Fruit fly (Drosophila melanogaster) whole organism, embryonic: ENCODE results near the gene Pgant35A.

Source experiments
- Abd-B ChIP-seq: fragments of 200-800 bp; sonication (Bioruptor generic); optimal IDR thresholded peaks from 2 replicates; lab custom pipeline; 2018; ENCODE audit warnings: missing biosample characterization, mild to moderate bottlenecking, missing genetic modification characterization, moderate library complexity
- Atf-2 ChIP-seq: fragments of 200-800 bp; sonication (Bioruptor generic); optimal IDR thresholded peaks from 2 replicates; lab custom pipeline; 2016; ENCODE audit warnings: missing biosample characterization, missing genetic modification characterization
- CG11398 ChIP-seq: fragments of 200-800 bp; sonication (Bioruptor generic); optimal IDR thresholded peaks from 2 replicates; lab custom pipeline; 2016; ENCODE audit warnings: missing biosample characterization, missing genetic modification characterization
- CG13123 ChIP-seq: fragments of 200-800 bp; sonication (Bioruptor generic); optimal IDR thresholded peaks from 2 replicates; lab custom pipeline; 2016; ENCODE audit warnings: missing biosample characterization, missing genetic modification characterization
- CG13424 ChIP-seq: fragments of 200-800 bp; sonication (Bioruptor generic); optimal IDR thresholded peaks from 2 replicates; lab custom pipeline; 2019; ENCODE audit warnings: missing biosample characterization, mild to moderate bottlenecking, missing genetic modification characterization, moderate library complexity
- CG14050 ChIP-seq: fragments of 200-800 bp; sonication (Bioruptor generic); IDR thresholded peaks from 3 replicates; pipeline ENCODE4 v1.3.6; 2022; ENCODE audit warnings: missing biosample characterization, missing genetic modification characterization
- CG16863 ChIP-seq: fragments of 200-800 bp; sonication (Bioruptor generic); optimal IDR thresholded peaks from 3 replicates; lab custom pipeline; 2016; ENCODE audit warnings: missing biosample characterization, missing genetic modification characterization
- CG1792 ChIP-seq: fragments of 200-800 bp; sonication (Bioruptor generic); optimal IDR thresholded peaks from 2 replicates; lab custom pipeline; 2016; ENCODE audit warnings: missing biosample characterization, missing genetic modification characterization
- CG31224 ChIP-seq: fragments of 200-800 bp; sonication (Bioruptor generic); IDR thresholded peaks from 2 replicates; pipeline ENCODE4 v1.3.6; 2022; ENCODE audit warnings: missing biosample characterization, missing genetic modification characterization
- CG3163 ChIP-seq: fragments of 200-800 bp; sonication (Bioruptor generic); optimal IDR thresholded peaks from 3 replicates; lab custom pipeline; 2016; ENCODE audit warnings: missing biosample characterization, missing genetic modification characterization
- CG3407 ChIP-seq: fragments of 200-800 bp; sonication (Bioruptor generic); optimal IDR thresholded peaks from 2 replicates; lab custom pipeline; 2018; ENCODE audit warnings: missing biosample characterization, mild to moderate bottlenecking, missing genetic modification characterization
- CG6791 ChIP-seq: fragments of 200-800 bp; sonication (Bioruptor generic); IDR thresholded peaks from 3 replicates; pipeline ENCODE4 v1.3.6; 2022; ENCODE audit warnings: missing biosample characterization, missing genetic modification characterization; ENCODE audit not compliant: partially characterized antibody
- CG6813 ChIP-seq: fragments of 200-800 bp; sonication (Bioruptor generic); optimal IDR thresholded peaks from 2 replicates; lab custom pipeline; 2017; ENCODE audit warnings: missing biosample characterization, missing genetic modification characterization, mild to moderate bottlenecking, moderate library complexity, missing genetic modification reagents
- CG6854 ChIP-seq: fragments of 200-800 bp; sonication (Bioruptor generic); optimal IDR thresholded peaks from 3 replicates; lab custom pipeline; 2017; ENCODE audit warnings: missing biosample characterization, mild to moderate bottlenecking, missing genetic modification characterization
- CG7963 ChIP-seq: fragments of 200-800 bp; sonication (Bioruptor generic); IDR thresholded peaks from 3 replicates; pipeline ENCODE4 v1.3.6; 2022; ENCODE audit warnings: missing biosample characterization, missing genetic modification characterization; ENCODE audit not compliant: partially characterized antibody
- CG8478 ChIP-seq: fragments of >200 bp; optimal IDR thresholded peaks from 2 replicates; lab custom pipeline; 2018
- CG9932 ChIP-seq: fragments of 200-800 bp; sonication (Bioruptor generic); IDR thresholded peaks from 2 replicates; pipeline ENCODE4 v1.3.6; 2022; ENCODE audit warnings: missing biosample characterization, missing genetic modification characterization
- Camta ChIP-seq: fragments of 200-800 bp; sonication (Bioruptor generic); optimal IDR thresholded peaks from 2 replicates; lab custom pipeline; 2016; ENCODE audit warnings: missing biosample characterization, missing genetic modification characterization
- D19A ChIP-seq: fragments of 200-800 bp; optimal IDR thresholded peaks from 3 replicates; lab custom pipeline; 2019; ENCODE audit warnings: missing biosample characterization, mild to moderate bottlenecking, missing genetic modification characterization, moderate library complexity
- D19B ChIP-seq: fragments of 200-800 bp; sonication (Bioruptor generic); optimal IDR thresholded peaks from 2 replicates; lab custom pipeline; 2017; ENCODE audit warnings: missing biosample characterization, mild to moderate bottlenecking, missing genetic modification characterization
- Dip3 ChIP-seq: fragments of 200-800 bp; sonication (Bioruptor generic); optimal IDR thresholded peaks from 3 replicates; lab custom pipeline; 2016; ENCODE audit warnings: missing biosample characterization, missing genetic modification characterization
- Eip74EF ChIP-seq, 2 experiments: fragments of 200-800 bp in 1 of 2; fragments of >200 bp in 1 of 2; sonication (Bioruptor generic) in 1 of 2; optimal IDR thresholded peaks; 2 replicates each; lab custom pipeline; 2017 to 2019; ENCODE audit warnings: missing biosample characterization in 2 of 2, missing genetic modification characterization in 2 of 2, mild to moderate bottlenecking in 1 of 2, moderate library complexity in 1 of 2
- Gug ChIP-seq: fragments of 200-800 bp; sonication (Bioruptor generic); IDR thresholded peaks from 4 replicates; pipeline ENCODE4 v1.3.6; 2022; ENCODE audit warnings: missing biosample characterization, missing genetic modification characterization
- HLHmδ ChIP-seq: fragments of 200-800 bp; sonication (Bioruptor generic); optimal IDR thresholded peaks from 2 replicates; lab custom pipeline; 2018; ENCODE audit warnings: missing biosample characterization, mild to moderate bottlenecking, missing genetic modification characterization, moderate library complexity
- Hr51 ChIP-seq, 2 experiments: fragments of 200-800 bp; sonication (Bioruptor generic); optimal IDR thresholded peaks; 2 replicates in 1 of 2; 3 replicates in 1 of 2; lab custom pipeline; 2016 to 2018; ENCODE audit warnings: missing biosample characterization in 2 of 2, missing genetic modification characterization in 2 of 2, mild to moderate bottlenecking in 1 of 2, moderate library complexity in 1 of 2
- Lim3 ChIP-seq: fragments of 200-800 bp; sonication (Bioruptor generic); IDR thresholded peaks from 2 replicates; pipeline ENCODE4 v1.3.6; 2022; ENCODE audit warnings: missing biosample characterization, missing genetic modification characterization
- Mad ChIP-seq: fragments of 200-800 bp; sonication (Bioruptor generic); optimal IDR thresholded peaks from 2 replicates; lab custom pipeline; 2016; ENCODE audit warnings: missing biosample characterization, missing genetic modification characterization
- Nf-YC ChIP-seq: fragments of 200-800 bp; optimal IDR thresholded peaks from 3 replicates; lab custom pipeline; 2019; ENCODE audit warnings: missing biosample characterization, mild to moderate bottlenecking, missing genetic modification characterization, moderate library complexity
- Rx ChIP-seq: fragments of 200-800 bp; sonication (Bioruptor generic); IDR thresholded peaks from 2 replicates; pipeline ENCODE4 v1.3.6; 2022; ENCODE audit warnings: missing biosample characterization, missing genetic modification characterization
- Scr ChIP-seq: fragments of 200-800 bp; sonication (Bioruptor generic); IDR thresholded peaks from 2 replicates; pipeline ENCODE4 v1.3.6; 2022; ENCODE audit warnings: missing biosample characterization, missing genetic modification characterization; ENCODE audit not compliant: partially characterized antibody
- Sry-β ChIP-seq: fragments of 200-800 bp; sonication (Bioruptor generic); optimal IDR thresholded peaks from 2 replicates; lab custom pipeline; 2018; ENCODE audit warnings: missing biosample characterization, mild to moderate bottlenecking, missing genetic modification characterization, moderate library complexity
- Usf ChIP-seq: fragments of 200-800 bp; sonication (Bioruptor generic); optimal IDR thresholded peaks from 2 replicates; lab custom pipeline; 2017; ENCODE audit warnings: missing genotype, missing biosample characterization, missing genetic modification characterization
- Vsx1 ChIP-seq: fragments of 200-800 bp; sonication (Bioruptor generic); optimal IDR thresholded peaks from 2 replicates; lab custom pipeline; 2017; ENCODE audit warnings: missing biosample characterization, mild to moderate bottlenecking, missing genetic modification characterization, missing genetic modification reagents
- corto ChIP-seq: fragments of 200-800 bp; sonication (Bioruptor generic); optimal IDR thresholded peaks from 2 replicates; lab custom pipeline; 2016; ENCODE audit warnings: missing biosample characterization, mild to moderate bottlenecking, missing genetic modification characterization, moderate library complexity
- crol ChIP-seq: fragments of 200-800 bp; sonication (Bioruptor generic); IDR thresholded peaks from 2 replicates; pipeline ENCODE4 v1.3.6; 2022; ENCODE audit warnings: missing biosample characterization, missing genetic modification characterization
- cwo ChIP-seq: fragments of 200-800 bp; sonication (Bioruptor generic); optimal IDR thresholded peaks from 3 replicates; lab custom pipeline; 2017; ENCODE audit warnings: missing biosample characterization, missing genetic modification characterization, mild to moderate bottlenecking, moderate library complexity, missing genetic modification reagents
- gcm ChIP-seq: fragments of 200-800 bp; sonication (Bioruptor generic); optimal IDR thresholded peaks from 2 replicates; lab custom pipeline; 2019; ENCODE audit warnings: missing biosample characterization, mild to moderate bottlenecking, missing genetic modification characterization, moderate library complexity
- gem ChIP-seq: fragments of 200-800 bp; sonication (Bioruptor generic); optimal IDR thresholded peaks from 2 replicates; lab custom pipeline; 2019; ENCODE audit warnings: missing biosample characterization, mild to moderate bottlenecking, missing genetic modification characterization, moderate library complexity
- gsb ChIP-seq: fragments of 200-800 bp; sonication (Bioruptor generic); IDR thresholded peaks from 2 replicates; pipeline ENCODE4 v1.3.6; 2022; ENCODE audit warnings: missing biosample characterization, missing genetic modification characterization
- hkb ChIP-seq, 2 experiments: fragments of 200-800 bp in 1 of 2; fragments of >200 bp in 1 of 2; sonication (Bioruptor generic) in 1 of 2; IDR thresholded peaks in 1 of 2; optimal IDR thresholded peaks in 1 of 2; 2 replicates each; pipeline versions ENCODE4 v1.3.6 to Lab custom; 2017 to 2022; ENCODE audit warnings: missing biosample characterization in 1 of 2, missing genetic modification characterization in 1 of 2
- jing ChIP-seq: fragments of 200-800 bp; sonication (Bioruptor generic); optimal IDR thresholded peaks from 2 replicates; lab custom pipeline; 2018; ENCODE audit warnings: missing biosample characterization, mild to moderate bottlenecking, missing genetic modification characterization
- nerfin-1 ChIP-seq: fragments of 200-800 bp; sonication (Bioruptor generic); optimal IDR thresholded peaks from 3 replicates; lab custom pipeline; 2019; ENCODE audit warnings: missing biosample characterization, mild to moderate bottlenecking, missing genetic modification characterization, moderate library complexity
- nmo ChIP-seq: fragments of 200-800 bp; sonication (Bioruptor generic); optimal IDR thresholded peaks from 2 replicates; lab custom pipeline; 2018; ENCODE audit warnings: missing biosample characterization, mild to moderate bottlenecking, missing genetic modification characterization, moderate library complexity
- pnt ChIP-seq: fragments of 200-800 bp; sonication (Bioruptor generic); optimal IDR thresholded peaks from 3 replicates; lab custom pipeline; 2016; ENCODE audit warnings: missing biosample characterization, missing genetic modification characterization
- pzg ChIP-seq: fragments of 200-800 bp; sonication (Bioruptor generic); optimal IDR thresholded peaks from 3 replicates; lab custom pipeline; 2018; ENCODE audit warnings: missing biosample characterization, mild to moderate bottlenecking, missing genetic modification characterization, moderate library complexity
- seq ChIP-seq: fragments of 200-800 bp; sonication (Bioruptor generic); IDR thresholded peaks from 2 replicates; pipeline ENCODE4 v1.3.6; 2022; ENCODE audit warnings: missing biosample characterization, missing genetic modification characterization
- stwl ChIP-seq: fragments of 200-800 bp; sonication (Bioruptor generic); optimal IDR thresholded peaks from 3 replicates; lab custom pipeline; 2018; ENCODE audit warnings: missing biosample characterization, mild to moderate bottlenecking, missing genetic modification characterization, moderate library complexity
- unc-4 ChIP-seq: fragments of 200-800 bp; sonication (Bioruptor generic); IDR thresholded peaks from 2 replicates; pipeline ENCODE4 v1.3.6; 2022; ENCODE audit warnings: missing biosample characterization, missing genetic modification characterization; ENCODE audit not compliant: partially characterized antibody

Gene Pgant35A

DNA sequence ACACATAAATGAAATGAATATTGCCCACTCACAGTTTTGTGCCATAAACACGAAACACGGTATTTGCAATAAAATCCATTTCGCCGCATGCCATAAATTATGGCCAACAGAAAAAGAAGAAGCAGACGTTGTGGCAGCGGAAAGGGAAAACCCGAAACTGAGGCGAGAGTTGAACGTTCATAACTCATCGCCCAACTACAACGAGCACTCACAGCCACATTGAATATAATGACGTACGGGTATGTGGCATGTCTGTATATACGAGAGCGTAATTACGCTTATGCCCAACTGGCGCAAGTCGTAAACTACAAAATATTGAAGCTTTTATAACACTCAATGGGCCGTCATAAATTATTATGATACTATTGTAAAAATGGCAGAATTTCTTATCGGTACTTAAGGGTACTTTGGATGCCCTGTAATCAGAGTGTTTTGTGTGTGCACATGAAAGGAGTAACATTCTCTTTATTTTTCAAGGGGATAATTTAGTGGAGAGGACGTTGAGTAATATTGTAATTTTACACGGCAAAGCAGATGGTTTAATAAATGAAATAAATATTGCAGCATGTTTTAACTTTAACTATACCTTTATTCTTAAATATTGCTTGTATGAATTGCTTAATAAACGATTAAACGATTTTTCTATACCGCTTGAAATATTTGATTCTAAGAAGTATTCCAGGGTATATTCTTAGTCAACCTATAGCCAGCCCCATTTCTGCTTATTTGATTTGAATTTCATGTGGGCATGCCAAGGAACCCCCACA lies 35.4 kb downstream of the Pgant35A start (continued):
- TF ChIP-seq Abd-B (GFP tag; lab: Kevin White, UChicago) (peak; percentile 19), CG8478 (lab: Kevin White, UChicago) (no peak), gcm (peak; percentile 64), CG13123 (GFP tag; lab: Kevin White, UChicago) (no peak), CG3163 (no peak), seq (GFP tag; lab: Robert Waterston, UW) (peak; percentile 48; the same call in 1 of the 2 replicates), nmo (GFP tag; lab: Kevin White, UChicago) (peak; percentile 22), Scr (GFP tag; lab: Robert Waterston, UW) (no peak), stwl (tag; lab: Kevin White, UChicago) (no peak), jing (GFP tag; lab: Kevin White, UChicago) (no peak), CG1792 (GFP tag; lab: Kevin White, UChicago) (no peak), CG6791 (GFP tag; lab: Robert Waterston, UW) (no peak), gsb (GFP tag; lab: Robert Waterston, UW) (peak; percentile 5; the same call in 1 of the 2 replicates), HLHmδ (GFP tag; lab: Kevin White, UChicago) (no peak), Mad (GFP tag; lab: Kevin White, UChicago) (no peak), Atf-2 (GFP tag; lab: Kevin White, UChicago) (no peak), gem (peak; percentile 47), CG11398 (no peak), CG6854 (GFP tag; lab: Kevin White, UChicago) (peak; percentile 33), nerfin-1 (tag; lab: Kevin White, UChicago) (peak; percentile 40), Gug (GFP tag; lab: Robert Waterston, UW) (no peak), Sry-β (GFP tag; lab: Kevin White, UChicago) (no peak), CG3407 (GFP tag; lab: Kevin White, UChicago) (no peak), CG14050 (GFP tag; lab: Robert Waterston, UW) (no peak), Dip3 (GFP tag; lab: Kevin White, UChicago) (no peak), CG13424 (peak; percentile 16), Rx (GFP tag; lab: Robert Waterston, UW) (no peak), pnt (GFP tag; lab: Kevin White, UChicago) (no peak), pzg (GFP tag; lab: Kevin White, UChicago) (no peak), D19B (GFP tag; lab: Kevin White, UChicago) (peak; percentile 91), CG9932 (GFP tag; lab: Robert Waterston, UW) (no peak), Hr51 (GFP tag; optimal IDR thresholded peaks at IDR 0.05; lab: Kevin White, UChicago) (peak in 1 of 2 experiments; percentile 56), Nf-YC (tag; lab: Kevin White, UChicago) (peak; percentile 51), Vsx1 (GFP tag; lab: Kevin White, UChicago) (peak; percentile 47), D19A (tag; lab: Kevin White, UChicago) (peak; percentile 49), hkb (optimal IDR thresholded peaks at IDR 0.05; lab: Kevin White, UChicago) (no peak), hkb (GFP tag; IDR thresholded peaks at IDR 0.05; lab: Robert Waterston, UW) (no peak; the same call in 1 of the 2 replicates), crol (GFP tag; lab: Robert Waterston, UW) (no peak), CG31224 (GFP tag; lab: Robert Waterston, UW) (no peak), Usf (GFP tag; lab: Kevin White, UChicago) (no peak), corto (GFP tag; lab: Kevin White, UChicago) (no peak), unc-4 (GFP tag; lab: Robert Waterston, UW) (no peak), CG7963 (GFP tag; lab: Robert Waterston, UW) (no peak), Eip74EF (GFP tag; optimal IDR thresholded peaks at IDR 0.05; lab: Kevin White, UChicago) (peak in 1 of 2 experiments; percentile 68), Lim3 (GFP tag; lab: Robert Waterston, UW) (no peak), Camta (GFP tag; lab: Kevin White, UChicago) (no peak), CG16863 (GFP tag; lab: Kevin White, UChicago) (no peak), CG6813 (GFP tag; lab: Kevin White, UChicago) (peak; percentile 13), cwo (peak; percentile 54)
